Fruit fly (Drosophila melanogaster) whole organism, wandering third instar larva: ENCODE measurements around the gene CSN8.

ENCODE experiments used
- Abd-B ChIP-seq: fragments of >200 bp; optimal IDR thresholded peaks from 2 replicates; lab custom pipeline; 2017; ENCODE audit warnings: missing biosample characterization, missing genetic modification characterization
- CrebA ChIP-seq: fragments of 200-800 bp; sonication (Bioruptor generic); optimal IDR thresholded peaks from 2 replicates; lab custom pipeline; 2016; ENCODE audit warnings: missing biosample characterization, mild to moderate bottlenecking, missing genetic modification characterization, borderline replicate concordance
- GATAd ChIP-seq: sonication (Bioruptor generic); optimal IDR thresholded peaks from 2 replicates; lab custom pipeline; 2016; ENCODE audit warnings: missing biosample characterization, missing genetic modification characterization
- Myc ChIP-seq: fragments of >200 bp; optimal IDR thresholded peaks from 2 replicates; lab custom pipeline; 2017
- br ChIP-seq: fragments of 200-800 bp; sonication (Bioruptor generic); optimal IDR thresholded peaks from 2 replicates; lab custom pipeline; 2016; ENCODE audit warnings: missing biosample characterization, missing genetic modification characterization
- fru ChIP-seq: fragments of 200-800 bp; sonication (Bioruptor generic); optimal IDR thresholded peaks from 3 replicates; lab custom pipeline; 2016; ENCODE audit warnings: missing biosample characterization, mild to moderate bottlenecking, missing genetic modification characterization
- h ChIP-seq: fragments of 200-800 bp; sonication (Bioruptor generic); optimal IDR thresholded peaks from 3 replicates; lab custom pipeline; 2016; ENCODE audit warnings: missing biosample characterization, mild to moderate bottlenecking, missing genetic modification characterization
- jim ChIP-seq: fragments of 175-275, 200-325 bp; sonication (Bioruptor generic); optimal IDR thresholded peaks from 2 replicates; lab custom pipeline; 2016; ENCODE audit warnings: missing biosample characterization, mild to moderate bottlenecking, missing genetic modification characterization
- lola ChIP-seq: fragments of >200 bp; optimal IDR thresholded peaks from 2 replicates; lab custom pipeline; 2017; ENCODE audit warnings: missing biosample characterization, missing genetic modification characterization
- pan ChIP-seq: fragments of >200 bp; optimal IDR thresholded peaks from 2 replicates; lab custom pipeline; 2017
- rgr ChIP-seq: fragments of 200-800 bp; sonication (Bioruptor generic); optimal IDR thresholded peaks from 3 replicates; lab custom pipeline; 2016; ENCODE audit warnings: missing biosample characterization, mild to moderate bottlenecking, missing genetic modification characterization
- sv ChIP-seq: fragments of 200-800 bp; sonication (Bioruptor generic); optimal IDR thresholded peaks from 3 replicates; lab custom pipeline; 2016; ENCODE audit warnings: missing biosample characterization, missing genetic modification characterization
- usp ChIP-seq: fragments of >200 bp; optimal IDR thresholded peaks from 2 replicates; lab custom pipeline; 2017; ENCODE audit warnings: missing biosample characterization, missing genetic modification characterization

DNA sequence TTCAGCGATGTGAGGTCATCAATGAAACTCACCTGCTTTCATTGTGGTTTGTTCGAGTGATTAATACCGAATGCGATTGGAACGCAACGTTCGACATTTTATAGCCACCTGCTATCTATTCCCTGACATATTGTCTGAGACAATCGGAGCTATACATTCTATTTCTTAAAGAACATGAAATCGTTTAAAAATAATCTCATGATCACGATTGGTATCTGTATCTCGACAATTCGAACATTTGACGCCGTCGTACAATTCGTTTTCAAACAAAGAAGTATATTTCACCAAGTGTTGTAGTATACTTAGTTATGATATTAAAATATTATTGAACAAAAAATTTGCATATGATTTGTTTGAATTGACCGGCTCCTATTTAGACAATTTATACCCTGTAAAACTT lies 30.2 kb downstream of the CSN8 start, which contains the start of gene Peritrophin-15b:
- TF ChIP-seq pan (lab: Kevin White, UChicago) (no peak), br (GFP tag; lab: Kevin White, UChicago) (no peak), jim (GFP tag; lab: Kevin White, UChicago) (no peak), fru (GFP tag; lab: Kevin White, UChicago) (no peak), CrebA (GFP tag; lab: Kevin White, UChicago) (no peak), h (GFP tag; lab: Kevin White, UChicago) (no peak), usp (no peak), Abd-B (GFP tag; lab: Kevin White, UChicago) (no peak), lola (GFP tag; lab: Kevin White, UChicago) (no peak), Myc (lab: Kevin White, UChicago) (no peak), rgr (GFP tag; lab: Kevin White, UChicago) (no peak), GATAd (no peak), sv (GFP tag; lab: Kevin White, UChicago) (no peak)
